Fruit fly (Drosophila melanogaster) whole organism, embryonic: ENCODE results near the gene CG14535.

ENCODE experiments used
- Adf1 ChIP-seq: fragments of 200-800 bp; sonication (Bioruptor generic); IDR thresholded peaks from 2 replicates; pipeline ENCODE4 v1.3.6; 2022; ENCODE audit warnings: missing biosample characterization, missing genetic modification characterization
- Bgb ChIP-seq: fragments of 200-800 bp; sonication (Bioruptor generic); IDR thresholded peaks from 2 replicates; pipeline ENCODE4 v1.3.6; 2022; ENCODE audit warnings: missing biosample characterization, missing genetic modification characterization; ENCODE audit not compliant: partially characterized antibody
- CG10321 ChIP-seq: fragments of 200-800 bp; sonication (Bioruptor generic); IDR thresholded peaks from 2 replicates; pipeline ENCODE4 v1.3.6; 2022; ENCODE audit warnings: missing biosample characterization, missing genetic modification characterization
- CG10543 ChIP-seq: fragments of 200-800 bp; sonication (Bioruptor generic); optimal IDR thresholded peaks from 3 replicates; lab custom pipeline; 2017; ENCODE audit warnings: missing biosample characterization, mild to moderate bottlenecking, missing genetic modification characterization, moderate library complexity
- CG11398 ChIP-seq: fragments of 200-800 bp; sonication (Bioruptor generic); optimal IDR thresholded peaks from 2 replicates; lab custom pipeline; 2016; ENCODE audit warnings: missing biosample characterization, missing genetic modification characterization
- CG13287 ChIP-seq: fragments of 200-800 bp; sonication (Bioruptor generic); IDR thresholded peaks from 2 replicates; pipeline ENCODE4 v1.3.6; 2022; ENCODE audit warnings: missing biosample characterization, missing genetic modification characterization; ENCODE audit not compliant: partially characterized antibody
- CG13894 ChIP-seq: fragments of 200-800 bp; sonication (Bioruptor generic); optimal IDR thresholded peaks from 3 replicates; lab custom pipeline; 2018; ENCODE audit warnings: missing biosample characterization, mild to moderate bottlenecking, missing genetic modification characterization, moderate library complexity
- CG17385 ChIP-seq: fragments of 200-800 bp; sonication (Bioruptor generic); optimal IDR thresholded peaks from 3 replicates; lab custom pipeline; 2018; ENCODE audit warnings: missing biosample characterization, mild to moderate bottlenecking, missing genetic modification characterization
- CG17829 ChIP-seq: fragments of 200-800 bp; optimal IDR thresholded peaks from 2 replicates; lab custom pipeline; 2019; ENCODE audit warnings: missing biosample characterization, mild to moderate bottlenecking, missing genetic modification characterization, moderate library complexity
- CG18599 ChIP-seq: fragments of 200-800 bp; sonication (Bioruptor generic); optimal IDR thresholded peaks from 3 replicates; lab custom pipeline; 2017; ENCODE audit warnings: missing biosample characterization, missing genetic modification characterization, mild to moderate bottlenecking, moderate library complexity, missing genetic modification reagents
- CG2199 ChIP-seq: fragments of 200-800 bp; sonication (Bioruptor generic); IDR thresholded peaks from 3 replicates; pipeline ENCODE4 v1.3.6; 2022; ENCODE audit warnings: missing biosample characterization, missing genetic modification characterization
- CG32772 ChIP-seq: fragments of 200-800 bp; sonication (Bioruptor generic); IDR thresholded peaks from 2 replicates; pipeline ENCODE4 v1.3.6; 2022; ENCODE audit warnings: missing biosample characterization, missing genetic modification characterization
- CG3281 ChIP-seq: fragments of 200-800 bp; sonication (Bioruptor generic); optimal IDR thresholded peaks from 3 replicates; lab custom pipeline; 2017; ENCODE audit warnings: missing biosample characterization, mild to moderate bottlenecking, missing genetic modification characterization
- CG34376 ChIP-seq: fragments of 200-800 bp; sonication (Bioruptor generic); optimal IDR thresholded peaks from 2 replicates; lab custom pipeline; 2018; ENCODE audit warnings: missing biosample characterization, mild to moderate bottlenecking, missing genetic modification characterization
- CG4707 ChIP-seq: fragments of 200-800 bp; sonication (Bioruptor generic); optimal IDR thresholded peaks from 2 replicates; lab custom pipeline; 2018; ENCODE audit warnings: missing biosample characterization, mild to moderate bottlenecking, missing genetic modification characterization, moderate library complexity
- CG6791 ChIP-seq: fragments of 200-800 bp; sonication (Bioruptor generic); IDR thresholded peaks from 3 replicates; pipeline ENCODE4 v1.3.6; 2022; ENCODE audit warnings: missing biosample characterization, missing genetic modification characterization; ENCODE audit not compliant: partially characterized antibody
- CG6854 ChIP-seq: fragments of 200-800 bp; sonication (Bioruptor generic); optimal IDR thresholded peaks from 3 replicates; lab custom pipeline; 2017; ENCODE audit warnings: missing biosample characterization, mild to moderate bottlenecking, missing genetic modification characterization
- CG9797 ChIP-seq: fragments of 200-800 bp; sonication (Bioruptor generic); optimal IDR thresholded peaks from 3 replicates; lab custom pipeline; 2018; ENCODE audit warnings: missing biosample characterization, mild to moderate bottlenecking, missing genetic modification characterization
- CHES-1-like ChIP-seq: fragments of 200-800 bp; sonication (Bioruptor generic); optimal IDR thresholded peaks from 2 replicates; lab custom pipeline; 2016; ENCODE audit warnings: missing biosample characterization, missing genetic modification characterization
- CTCF ChIP-seq: fragments of 200-800 bp; sonication (Bioruptor generic); optimal IDR thresholded peaks from 2 replicates; lab custom pipeline; 2017; ENCODE audit warnings: missing biosample characterization, mild to moderate bottlenecking, missing genetic modification characterization, moderate library complexity
- Deaf1 ChIP-seq: fragments of 200-800 bp; optimal IDR thresholded peaks from 3 replicates; lab custom pipeline; 2019; ENCODE audit warnings: missing biosample characterization, mild to moderate bottlenecking, missing genetic modification characterization, moderate library complexity
- Dip3 ChIP-seq: fragments of 200-800 bp; sonication (Bioruptor generic); optimal IDR thresholded peaks from 3 replicates; lab custom pipeline; 2016; ENCODE audit warnings: missing biosample characterization, missing genetic modification characterization
- Hmr ChIP-seq: fragments of 200-800 bp; sonication (Bioruptor generic); optimal IDR thresholded peaks from 3 replicates; lab custom pipeline; 2017; ENCODE audit warnings: mild to moderate bottlenecking, missing biosample characterization, missing genetic modification reagents, missing genetic modification characterization
- MBD-R2 ChIP-seq: fragments of 200-800 bp; sonication (Bioruptor generic); IDR thresholded peaks from 2 replicates; pipeline ENCODE4 v1.3.6; 2022; ENCODE audit warnings: missing biosample characterization, missing genetic modification characterization
- NFAT ChIP-seq: fragments of 200-800 bp; sonication (Bioruptor generic); IDR thresholded peaks from 2 replicates; pipeline ENCODE4 v1.3.6; 2022; ENCODE audit warnings: missing biosample characterization, missing genetic modification characterization
- Pdp1 ChIP-seq, 2 experiments: fragments of 200-800 bp; sonication (Bioruptor generic); optimal IDR thresholded peaks; 3 replicates each; lab custom pipeline; 2016; ENCODE audit warnings: missing biosample characterization in 2 of 2, missing genetic modification characterization in 2 of 2, mild to moderate bottlenecking in 1 of 2, moderate library complexity in 1 of 2
- Poxn ChIP-seq: fragments of 200-800 bp; sonication (Bioruptor generic); IDR thresholded peaks from 2 replicates; pipeline ENCODE4 v1.3.6; 2022; ENCODE audit warnings: missing biosample characterization, missing genetic modification characterization
- Sry-δ ChIP-seq: fragments of 200-800 bp; sonication (Bioruptor generic); optimal IDR thresholded peaks from 2 replicates; lab custom pipeline; 2016; ENCODE audit warnings: missing biosample characterization, missing genetic modification characterization
- YL-1 ChIP-seq: fragments of 200-800 bp; sonication (Bioruptor generic); optimal IDR thresholded peaks from 3 replicates; lab custom pipeline; 2017; ENCODE audit warnings: missing biosample characterization, mild to moderate bottlenecking, missing genetic modification characterization
- caup ChIP-seq: fragments of 200-800 bp; sonication (Bioruptor generic); optimal IDR thresholded peaks from 3 replicates; lab custom pipeline; 2017; ENCODE audit warnings: missing biosample characterization, mild to moderate bottlenecking, missing genetic modification characterization, moderate library complexity; ENCODE audit not compliant: severe bottlenecking
- crol ChIP-seq: fragments of 200-800 bp; sonication (Bioruptor generic); IDR thresholded peaks from 2 replicates; pipeline ENCODE4 v1.3.6; 2022; ENCODE audit warnings: missing biosample characterization, missing genetic modification characterization
- ewg ChIP-seq: fragments of 200-800 bp; sonication (Bioruptor generic); optimal IDR thresholded peaks from 3 replicates; lab custom pipeline; 2017; ENCODE audit warnings: mild to moderate bottlenecking, missing biosample characterization, missing genetic modification reagents, missing genetic modification characterization
- exex ChIP-seq: fragments of 200-800 bp; sonication (Bioruptor generic); optimal IDR thresholded peaks from 4 replicates; lab custom pipeline; 2018; ENCODE audit warnings: missing biosample characterization, mild to moderate bottlenecking, missing genetic modification characterization, moderate library complexity
- gce ChIP-seq: fragments of 200-800 bp; sonication (Bioruptor generic); IDR thresholded peaks from 3 replicates; pipeline ENCODE4 v1.3.6; 2022; ENCODE audit warnings: missing biosample characterization, missing genetic modification characterization
- gfzf ChIP-seq: fragments of 200-800 bp; sonication (Bioruptor generic); optimal IDR thresholded peaks from 2 replicates; lab custom pipeline; 2016; ENCODE audit warnings: missing biosample characterization, mild to moderate bottlenecking, missing genetic modification characterization, moderate library complexity
- gro ChIP-seq: fragments of 200-800 bp; sonication (Bioruptor generic); optimal IDR thresholded peaks from 2 replicates; lab custom pipeline; 2016; ENCODE audit warnings: missing biosample characterization, missing genetic modification characterization
- knrl ChIP-seq: fragments of 200-800 bp; sonication (Bioruptor generic); IDR thresholded peaks from 3 replicates; pipeline ENCODE4 v1.3.6; 2022; ENCODE audit warnings: missing biosample characterization, missing genetic modification characterization; ENCODE audit not compliant: partially characterized antibody
- lab ChIP-seq: fragments of 200-800 bp; sonication (Bioruptor generic); optimal IDR thresholded peaks from 3 replicates; lab custom pipeline; 2017; ENCODE audit warnings: missing biosample characterization, missing genetic modification characterization, mild to moderate bottlenecking, moderate library complexity, missing genetic modification reagents
- lola ChIP-seq, 3 experiments: fragments of >200 bp in 2 of 3; fragments of 200-800 bp in 1 of 3; sonication (Bioruptor generic) in 1 of 3; optimal IDR thresholded peaks; 2 replicates each; lab custom pipeline; 2017 to 2019; ENCODE audit warnings: missing biosample characterization in 3 of 3, missing genetic modification characterization in 3 of 3, mild to moderate bottlenecking in 1 of 3, moderate library complexity in 1 of 3
- mirr ChIP-seq: fragments of 200-800 bp; sonication (Bioruptor generic); optimal IDR thresholded peaks from 3 replicates; lab custom pipeline; 2018; ENCODE audit warnings: missing biosample characterization, mild to moderate bottlenecking, missing genetic modification characterization
- nerfin-2 ChIP-seq: fragments of 200-800 bp; sonication (Bioruptor generic); IDR thresholded peaks from 2 replicates; pipeline ENCODE4 v1.3.6; 2022; ENCODE audit warnings: missing biosample characterization, missing genetic modification characterization; ENCODE audit not compliant: partially characterized antibody
- nmo ChIP-seq: fragments of 200-800 bp; sonication (Bioruptor generic); optimal IDR thresholded peaks from 2 replicates; lab custom pipeline; 2018; ENCODE audit warnings: missing biosample characterization, mild to moderate bottlenecking, missing genetic modification characterization, moderate library complexity
- nom ChIP-seq: fragments of 200-800 bp; sonication (Bioruptor generic); optimal IDR thresholded peaks from 2 replicates; lab custom pipeline; 2017; ENCODE audit warnings: missing biosample characterization, missing genetic modification characterization, mild to moderate bottlenecking, moderate library complexity, missing genetic modification reagents
- odd ChIP-seq: fragments of 200-800 bp; sonication (Bioruptor generic); optimal IDR thresholded peaks from 2 replicates; lab custom pipeline; 2017; ENCODE audit warnings: missing biosample characterization, mild to moderate bottlenecking, missing genetic modification characterization
- sd ChIP-seq: fragments of 200-800 bp; sonication (Bioruptor generic); optimal IDR thresholded peaks from 3 replicates; lab custom pipeline; 2018; ENCODE audit warnings: missing biosample characterization, mild to moderate bottlenecking, missing genetic modification characterization, moderate library complexity
- sim ChIP-seq: fragments of 200-800 bp; sonication (Bioruptor generic); IDR thresholded peaks from 2 replicates; pipeline ENCODE4 v1.3.6; 2022; ENCODE audit warnings: missing biosample characterization, missing genetic modification characterization
- slbo ChIP-seq: fragments of 200-800 bp; sonication (Bioruptor generic); IDR thresholded peaks from 2 replicates; pipeline ENCODE4 v1.3.6; 2022; ENCODE audit warnings: missing biosample characterization, missing genetic modification characterization
- toy ChIP-seq: fragments of 200-800 bp; sonication (Bioruptor generic); IDR thresholded peaks from 2 replicates; pipeline ENCODE4 v1.3.6; 2022; ENCODE audit warnings: missing biosample characterization, missing genetic modification characterization
- z ChIP-seq: fragments of 200-800 bp; sonication (Bioruptor generic); IDR thresholded peaks from 3 replicates; pipeline ENCODE4 v1.3.6; 2022; ENCODE audit warnings: missing biosample characterization, missing genetic modification characterization

CG14535 gene

dm6 chr2L:7809699-7810088 is 45.6 kb downstream of the CG14535 start (continued):
- TF ChIP-seq CG11398 (GFP tag; lab: Kevin White, UChicago): no peak
- no peak for TF ChIP-seq CG6854 (GFP tag; lab: Kevin White, UChicago)
- TF ChIP-seq slbo (GFP tag; lab: Robert Waterston, UW): 0 out of 2 replicates have a peak, but pooled peaks have one; percentile 10
- peak; percentile 34; the same call in 1 of the 2 replicates for TF ChIP-seq MBD-R2
- TF ChIP-seq lola (GFP tag; optimal IDR thresholded peaks at IDR 0.05; lab: Kevin White, UChicago): no peak
- peak; percentile 28 for TF ChIP-seq CG3281 (GFP tag; lab: Kevin White, UChicago)
- TF ChIP-seq CHES-1-like: no peak
- peak; percentile 2 for TF ChIP-seq CG17385
- peak; percentile 26; the same call in 1 of the 2 replicates for TF ChIP-seq nerfin-2 (GFP tag; lab: Robert Waterston, UW)
- peak; percentile 67 for TF ChIP-seq gfzf
- TF ChIP-seq nom (GFP tag; lab: Kevin White, UChicago): peak; percentile 56
- TF ChIP-seq Adf1 (GFP tag; lab: Robert Waterston, UW): peak; percentile 74
- TF ChIP-seq ewg: peak; percentile 97
- TF ChIP-seq toy (GFP tag; lab: Robert Waterston, UW): no peak
- TF ChIP-seq CG2199 (GFP tag; lab: Robert Waterston, UW): peak; percentile 88; the same call in 2 of the 3 replicates
- TF ChIP-seq Bgb (GFP tag; lab: Robert Waterston, UW): peak; percentile 61; the same call in 1 of the 2 replicates
- no peak for TF ChIP-seq CG17829 (tag; lab: Kevin White, UChicago)
- TF ChIP-seq CG13287 (GFP tag; lab: Robert Waterston, UW): peak; percentile 58; the same call in 1 of the 2 replicates
- peak; percentile 98 for TF ChIP-seq sd (tag; lab: Kevin White, UChicago)
- TF ChIP-seq lab: peak; percentile 46
- TF ChIP-seq knrl: no peak
- peak; percentile 18 for TF ChIP-seq Deaf1 (tag; lab: Kevin White, UChicago)
- TF ChIP-seq CG10321: no peak
- TF ChIP-seq CG13894 (tag; lab: Kevin White, UChicago): peak; percentile 61
- TF ChIP-seq CTCF (GFP tag; lab: Kevin White, UChicago): no peak
- TF ChIP-seq gro (GFP tag; lab: Kevin White, UChicago): peak; percentile 57
- TF ChIP-seq sim: no peak
- peak; percentile 86 for TF ChIP-seq CG10543
- peak; percentile 34 for TF ChIP-seq CG4707 (GFP tag; lab: Kevin White, UChicago)
- no peak for TF ChIP-seq gce (GFP tag; lab: Robert Waterston, UW)
- TF ChIP-seq Poxn (GFP tag; lab: Robert Waterston, UW): no peak
- 0 out of 3 replicates have a peak, but pooled peaks have one; percentile 32 for TF ChIP-seq CG6791 (GFP tag; lab: Robert Waterston, UW)
- no peak for TF ChIP-seq odd (GFP tag; lab: Kevin White, UChicago)
- peak; percentile 57 for TF ChIP-seq Hmr (GFP tag; lab: Kevin White, UChicago)
- TF ChIP-seq CG32772 (GFP tag; lab: Robert Waterston, UW): no peak
- peak; percentile 4; the same call in 1 of the 2 replicates for TF ChIP-seq NFAT (GFP tag; lab: Robert Waterston, UW)
- TF ChIP-seq exex (tag; lab: Kevin White, UChicago): no peak
- peak; percentile 23 for TF ChIP-seq CG9797 (GFP tag; lab: Kevin White, UChicago)
- TF ChIP-seq nmo: peak; percentile 18
- TF ChIP-seq caup (GFP tag; lab: Kevin White, UChicago): no peak
- peak; percentile 57 for TF ChIP-seq CG18599
- TF ChIP-seq CG34376: peak; percentile 49
- TF ChIP-seq Sry-δ (GFP tag; lab: Kevin White, UChicago): peak; percentile 13
- peak; percentile 96 for TF ChIP-seq crol (GFP tag; lab: Robert Waterston, UW)
- no peak for TF ChIP-seq Dip3 (GFP tag; lab: Kevin White, UChicago)
- peak; percentile 66; the same call in 2 of the 3 replicates for TF ChIP-seq z (GFP tag; lab: Robert Waterston, UW)
- TF ChIP-seq YL-1 (GFP tag; lab: Kevin White, UChicago): peak; percentile 36
- peak; percentile 89 for TF ChIP-seq mirr (GFP tag; lab: Kevin White, UChicago)
- TF ChIP-seq Pdp1 (GFP tag; optimal IDR thresholded peaks at IDR 0.05; lab: Kevin White, UChicago): peak in 1 of 2 experiments; percentile 92
